Worm (Caenorhabditis elegans): ENCODE measurements around the gene srw-53.

ce11 chrV:15950903-15951302 is 7.7 kb downstream of the srw-53 start, which contains the start of gene srw-59:
- TF ChIP-seq ceh-13 (GFP tag; optimal IDR thresholded peaks at IDR 0.05) (no peak), sea-1 (GFP tag; conservative IDR thresholded peaks at IDR 0.05) (no peak), B0310.2 (tag; optimal IDR thresholded peaks at IDR 0.05) (no peak), flt-1 (GFP tag; IDR thresholded peaks at IDR 0.05) (no peak), ama-1 (optimal IDR thresholded peaks at IDR 0.05) (no peak), ets-7 (tag; optimal IDR thresholded peaks at IDR 0.05) (no peak), F13C5.2 (tag; optimal IDR thresholded peaks at IDR 0.05) (no peak), hnd-1 (tag; optimal IDR thresholded peaks at IDR 0.05) (no peak)
